Worm (Caenorhabditis elegans): Measurements from ENCODE around the gene hlh-32.

DNA sequence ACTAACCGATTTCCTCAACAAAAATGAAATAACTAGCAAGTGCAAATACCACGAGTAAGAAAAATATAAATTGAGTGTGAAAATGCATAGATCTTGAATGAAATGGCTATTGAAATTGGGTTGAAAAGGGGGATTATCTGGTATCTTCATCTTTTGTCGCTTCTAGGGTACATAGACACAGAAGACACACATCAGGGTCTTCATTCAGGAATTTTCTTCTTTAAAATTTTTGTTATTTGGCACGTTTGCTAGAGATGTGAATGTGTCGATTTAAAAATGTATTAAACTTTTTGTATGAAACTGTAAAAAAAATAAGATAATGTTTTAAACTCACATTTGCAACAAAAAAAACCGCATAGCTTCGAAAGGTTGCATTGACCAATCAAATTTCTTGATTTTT is 14.8 kb downstream of the hlh-32 start, which contains the start of gene Y105C5B.25:
- no peak for TF ChIP-seq klf-2 (GFP tag; conservative IDR thresholded peaks at IDR 0.05)
- TF ChIP-seq T22C8.4 (GFP tag; IDR thresholded peaks at IDR 0.05), result no peak
- no peak for TF ChIP-seq ref-1 (GFP tag; conservative IDR thresholded peaks at IDR 0.05)
